Worm (Caenorhabditis elegans): Measurements from ENCODE around the gene abu-10.

abu-10 gene

DNA sequence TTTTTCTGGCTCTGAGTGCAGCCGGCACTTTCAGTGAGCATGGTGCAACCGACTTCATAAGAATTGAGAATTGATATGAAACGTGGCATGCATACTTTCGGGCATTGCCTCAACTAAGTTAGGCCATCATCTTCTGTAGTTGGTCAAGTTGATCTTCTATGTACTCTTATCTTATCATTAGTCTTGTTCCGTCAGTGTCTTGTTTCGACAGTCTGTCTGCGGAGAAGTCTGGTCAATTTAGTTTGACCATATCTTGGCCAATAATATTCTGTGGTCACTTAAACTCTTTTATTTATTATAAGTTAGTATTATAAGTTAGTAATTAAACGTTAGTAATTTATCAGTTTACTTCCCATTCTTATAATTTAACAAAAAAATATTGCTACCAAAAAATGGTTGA, 41.7 kb upstream of the abu-10 start:
- TF ChIP-seq lin-40 (tag; optimal IDR thresholded peaks at IDR 0.05) (no peak), athp-1 (tag; optimal IDR thresholded peaks at IDR 0.05) (no peak), tbp1 (GFP tag; optimal IDR thresholded peaks at IDR 0.05) (no peak), mcd-1 (GFP tag; IDR thresholded peaks at IDR 0.05) (no peak)

DNA sequence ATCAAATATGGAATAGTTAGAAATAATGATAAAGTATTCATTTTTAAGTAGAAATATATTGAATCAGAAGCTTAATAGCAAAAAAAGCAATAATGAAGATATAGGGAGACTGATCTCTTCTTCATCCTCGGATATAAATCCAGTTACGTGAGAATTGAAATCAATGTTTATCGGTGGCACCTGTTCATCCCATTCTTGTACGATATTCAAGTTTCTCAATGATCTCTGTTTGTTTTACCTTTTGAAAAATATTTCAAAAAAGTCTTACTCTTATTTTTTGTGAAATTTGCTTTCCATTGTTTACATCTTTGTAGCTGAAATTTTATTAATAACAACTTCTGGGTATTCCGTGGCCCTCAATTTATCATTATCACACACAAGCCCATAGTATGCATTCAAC, 39.6 kb upstream of the abu-10 start, which contains the start of gene T14G12.12:
Gene T14G12.12 (minus strand): TSS at position 101 of the 400 bp plus-strand sequence.
- no peak for TF ChIP-seq chd-7 (tag; optimal IDR thresholded peaks at IDR 0.05)
- no peak for TF ChIP-seq F57A8.1 (GFP tag; optimal IDR thresholded peaks at IDR 0.05)
- TF ChIP-seq C06A6.2 (GFP tag; conservative IDR thresholded peaks at IDR 0.05), result no peak
- TF ChIP-seq xnd-1 (tag; optimal IDR thresholded peaks at IDR 0.05), result no peak
- no peak for TF ChIP-seq lin-26 (GFP tag; IDR thresholded peaks at IDR 0.05)
- no peak for TF ChIP-seq ztf-22 (GFP tag; optimal IDR thresholded peaks at IDR 0.05)
- no peak for TF ChIP-seq dox-1 (GFP tag; IDR thresholded peaks at IDR 0.05)
- no peak for TF ChIP-seq lin-40 (tag; optimal IDR thresholded peaks at IDR 0.05)
- TF ChIP-seq F49E8.2 (tag; optimal IDR thresholded peaks at IDR 0.05; ENCODE audit: insufficient read depth), result no peak
- no peak for TF ChIP-seq ZK185.1 (tag; optimal IDR thresholded peaks at IDR 0.05; ENCODE audit: poor library complexity, severe bottlenecking)
- no peak for TF ChIP-seq attf-6 (GFP tag; IDR thresholded peaks at IDR 0.05)
- TF ChIP-seq unc-62 (GFP tag; optimal IDR thresholded peaks at IDR 0.05), result no peak
- TF ChIP-seq fkh-3 (tag; optimal IDR thresholded peaks at IDR 0.05), result no peak
- no peak for TF ChIP-seq mes-4 (tag; optimal IDR thresholded peaks at IDR 0.05)
- TF ChIP-seq madf-3 (GFP tag; IDR thresholded peaks at IDR 0.05), result no peak
- no peak for TF ChIP-seq egrh-3 (GFP tag; IDR thresholded peaks at IDR 0.05)
- TF ChIP-seq zim-3 (tag; optimal IDR thresholded peaks at IDR 0.05), result no peak

DNA sequence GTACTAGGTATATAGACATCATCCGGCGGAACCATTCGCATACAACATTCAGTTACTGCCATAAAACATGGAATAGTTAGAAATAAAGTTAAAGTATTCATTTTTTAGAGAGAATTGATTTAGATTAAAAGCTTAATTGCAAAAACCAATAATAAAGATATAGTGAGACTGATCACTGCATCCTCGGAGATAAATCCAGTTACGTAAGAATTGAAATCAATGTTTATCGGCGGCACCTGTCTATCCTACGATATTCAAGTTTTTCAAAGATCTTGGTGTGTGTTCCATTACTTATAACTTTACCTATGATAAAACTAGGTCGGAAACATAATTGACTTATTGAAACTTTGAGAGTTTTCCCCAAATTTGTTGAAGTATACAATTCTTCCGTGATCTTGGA, 38.6 kb upstream of the abu-10 start, which contains the start of gene T14G12.6:
Gene T14G12.6 (minus strand): TSS at position 101 of the 400 bp plus-strand sequence.
- TF ChIP-seq lag-1 (GFP tag; IDR thresholded peaks at IDR 0.05) (no peak), Y56A3A.18 (GFP tag; IDR thresholded peaks at IDR 0.05) (no peak), B0035.1 (tag; optimal IDR thresholded peaks at IDR 0.05) (no peak), D2030.7 (GFP tag; IDR thresholded peaks at IDR 0.05) (no peak), ceh-100 (GFP tag; IDR thresholded peaks at IDR 0.05) (no peak), mxl-1 (tag; optimal IDR thresholded peaks at IDR 0.05) (no peak), F23B12.7 (tag; optimal IDR thresholded peaks at IDR 0.05; ENCODE audit: insufficient read depth) (no peak), snpc-1.1 (tag; optimal IDR thresholded peaks at IDR 0.05; ENCODE audit: insufficient read depth) (no peak), unc-62 (GFP tag; optimal IDR thresholded peaks at IDR 0.05) (no peak), ztf-18 (tag; optimal IDR thresholded peaks at IDR 0.05) (no peak), hlh-12 (tag; optimal IDR thresholded peaks at IDR 0.05) (no peak), hrde-1 (tag; optimal IDR thresholded peaks at IDR 0.05; ENCODE audit: borderline replicate concordance) (no peak)

DNA sequence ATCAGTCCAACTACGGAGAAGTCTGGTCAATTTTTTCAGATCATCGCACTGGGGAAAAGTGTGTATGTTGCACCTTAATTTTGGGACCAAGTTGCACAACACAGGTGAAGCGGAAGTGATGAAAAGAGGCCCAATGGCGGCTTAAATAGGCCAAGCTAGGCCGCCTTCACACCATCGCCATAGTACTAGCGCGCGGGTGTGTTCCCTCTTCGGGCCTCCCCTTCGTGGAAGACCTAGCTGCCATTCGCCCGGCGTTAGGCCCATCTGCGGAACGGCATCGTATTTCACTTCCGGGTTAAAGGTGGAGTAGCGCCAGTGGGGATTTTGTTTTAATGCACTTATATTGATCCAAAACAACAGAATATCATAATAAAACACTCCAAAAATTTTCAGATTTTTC, 38.2 kb upstream of the abu-10 start:
- no peak for TF ChIP-seq nhr-80 (tag; optimal IDR thresholded peaks at IDR 0.05)
- TF ChIP-seq zfh-2 (GFP tag; conservative IDR thresholded peaks at IDR 0.05), result peak; percentile 37; the same call in 1 of the 2 replicates
- no peak for TF ChIP-seq rpc-1 (optimal IDR thresholded peaks at IDR 0.05)
- no peak for TF ChIP-seq rpc-1 (tag; optimal IDR thresholded peaks at IDR 0.05)
- no peak for TF ChIP-seq Y53F4B.3 (GFP tag; IDR thresholded peaks at IDR 0.05)
- no peak for TF ChIP-seq F49E8.2 (tag; optimal IDR thresholded peaks at IDR 0.05; ENCODE audit: insufficient read depth)
- TF ChIP-seq hlh-26 (GFP tag; conservative IDR thresholded peaks at IDR 0.05), result no peak
- peak; percentile 64; the same call in 1 of the 2 replicates for TF ChIP-seq egl-44 (GFP tag; IDR thresholded peaks at IDR 0.05)
- TF ChIP-seq nhr-120 (GFP tag; IDR thresholded peaks at IDR 0.05), result no peak
- TF ChIP-seq madf-3 (GFP tag; IDR thresholded peaks at IDR 0.05), result 0 out of 2 replicates have a peak, but pooled peaks have one; percentile 44
- TF ChIP-seq nhr-90 (tag; optimal IDR thresholded peaks at IDR 0.05), result no peak
- 0 out of 2 replicates have a peak, but pooled peaks have one; percentile 42 for TF ChIP-seq sea-2 (GFP tag; IDR thresholded peaks at IDR 0.05)
- no peak for TF ChIP-seq ceh-91 (GFP tag; IDR thresholded peaks at IDR 0.05)
- no peak for TF ChIP-seq xnd-1 (tag; optimal IDR thresholded peaks at IDR 0.05)
- no peak for TF ChIP-seq B0336.3 (GFP tag; IDR thresholded peaks at IDR 0.05)
- TF ChIP-seq ekl-4 (GFP tag; IDR thresholded peaks at IDR 0.05), result 0 out of 2 replicates have a peak, but pooled peaks have one; percentile 18
